Worm (Caenorhabditis elegans) whole organism, late embryonic: ENCODE results near the gene moma-1.

Experiments used
- ama-1 ChIP-seq: fragments of 150-350 bp; optimal IDR thresholded peaks from 2 replicates; lab custom pipeline; 2014
- fax-1 ChIP-seq: sonication (generic microtip); optimal IDR thresholded peaks from 2 replicates; lab custom pipeline; 2016; ENCODE audit warnings: missing genotype, missing genetic modification characterization, missing compliant biosample characterization
- hlh-6 ChIP-seq: sonication (generic microtip); optimal IDR thresholded peaks from 2 replicates; lab custom pipeline; 2016; ENCODE audit warnings: missing genotype, missing genetic modification characterization, missing compliant biosample characterization
- hlh-8 ChIP-seq: sonication (generic microtip); optimal IDR thresholded peaks from 2 replicates; lab custom pipeline; 2016; ENCODE audit warnings: missing genotype, missing genetic modification characterization, missing compliant biosample characterization
- lin-11 ChIP-seq: fragments of 200-800 bp; sonication (Bioruptor generic); optimal IDR thresholded peaks from 2 replicates; lab custom pipeline; 2018; ENCODE audit warnings: mild to moderate bottlenecking, missing genetic modification characterization, missing compliant biosample characterization
- tbx-2 ChIP-seq: sonication (generic microtip); optimal IDR thresholded peaks from 2 replicates; lab custom pipeline; 2016; ENCODE audit warnings: missing genetic modification characterization, missing compliant biosample characterization
- unc-55 ChIP-seq: sonication (generic microtip); optimal IDR thresholded peaks from 2 replicates; lab custom pipeline; 2017; ENCODE audit warnings: missing biosample characterization, missing genetic modification reagents, missing genetic modification characterization
- unc-86 ChIP-seq: sonication (generic microtip); optimal IDR thresholded peaks from 2 replicates; lab custom pipeline; 2016; ENCODE audit warnings: missing genetic modification characterization, missing compliant biosample characterization

DNA sequence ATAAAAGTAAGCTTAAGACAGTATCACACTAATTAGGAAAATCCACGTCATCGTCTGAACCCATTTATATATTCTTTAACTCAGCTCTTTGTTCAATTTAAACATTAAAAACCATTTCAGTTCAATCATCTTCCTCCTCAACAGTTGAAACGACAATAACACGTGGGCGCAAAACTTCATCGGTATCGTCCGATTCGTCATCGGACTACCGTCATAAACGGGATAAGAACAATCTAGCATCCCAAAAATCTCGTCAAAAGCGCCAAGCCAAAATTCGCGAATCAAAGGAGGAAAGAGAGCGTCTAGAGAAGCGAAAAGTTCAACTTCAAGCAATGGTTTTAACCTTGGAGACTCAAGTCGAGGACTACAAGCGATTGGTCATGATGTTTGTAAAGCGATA, 17.0 kb downstream of the moma-1 start:
- TF ChIP-seq hlh-8 (tag; lab: Kevin White, UChicago) (no peak), fax-1 (tag; lab: Kevin White, UChicago) (no peak), lin-11 (no peak), ama-1 (lab: Kevin White, UChicago) (peak; percentile 54), unc-86 (tag; lab: Kevin White, UChicago) (no peak), unc-55 (no peak), hlh-6 (tag; lab: Kevin White, UChicago) (no peak), tbx-2 (tag; lab: Kevin White, UChicago) (no peak)
